Fruit fly (Drosophila melanogaster) whole organism, prepupa: ENCODE results near the gene CG13607.
A peak's percentile ranks its signal among the peaks of the same experiment; 100 is the strongest.

Experiments used
- CG15336 ChIP-seq: fragments of 200-800 bp; sonication (Bioruptor generic); IDR thresholded peaks from 2 replicates; pipeline ENCODE4 v1.3.6; 2022; ENCODE audit warnings: missing biosample characterization, missing genetic modification characterization
- CG1621 ChIP-seq: fragments of 200-800 bp; sonication (Bioruptor generic); optimal IDR thresholded peaks from 3 replicates; lab custom pipeline; 2018; ENCODE audit warnings: missing biosample characterization, mild to moderate bottlenecking, missing genetic modification characterization
- CG6854 ChIP-seq: fragments of 200-800 bp; sonication (Bioruptor generic); optimal IDR thresholded peaks from 2 replicates; lab custom pipeline; 2017; ENCODE audit warnings: missing biosample characterization, mild to moderate bottlenecking, missing genetic modification characterization
- achi ChIP-seq: fragments of 200-800 bp; sonication (Bioruptor generic); optimal IDR thresholded peaks from 3 replicates; lab custom pipeline; 2016; ENCODE audit warnings: missing biosample characterization, missing genetic modification characterization
- cyc ChIP-seq: fragments of 200-800 bp; sonication (Bioruptor generic); optimal IDR thresholded peaks from 3 replicates; lab custom pipeline; 2016; ENCODE audit warnings: missing biosample characterization, missing genetic modification characterization
- ss ChIP-seq, 2 experiments: fragments of 200-800 bp; sonication (Bioruptor generic); optimal IDR thresholded peaks; 2 replicates in 1 of 2; 3 replicates in 1 of 2; lab custom pipeline; 2017 to 2018; ENCODE audit warnings: mild to moderate bottlenecking in 2 of 2, missing biosample characterization in 2 of 2, missing genetic modification characterization in 2 of 2, moderate library complexity in 1 of 2
- topi ChIP-seq: fragments of 200-800 bp; sonication (Bioruptor generic); optimal IDR thresholded peaks from 3 replicates; lab custom pipeline; 2016; ENCODE audit warnings: missing biosample characterization, missing genetic modification characterization

- TF ChIP-seq CG1621 (tag; lab: Kevin White, UChicago), result no peak
- TF ChIP-seq topi, result no peak
- peak; percentile 34 for TF ChIP-seq CG6854 (GFP tag; lab: Kevin White, UChicago)
- TF ChIP-seq ss (GFP tag; optimal IDR thresholded peaks at IDR 0.05; lab: Kevin White, UChicago), result no peak
- no peak for TF ChIP-seq CG15336 (GFP tag; lab: Robert Waterston, UW)
- no peak for TF ChIP-seq achi (GFP tag; lab: Kevin White, UChicago)
- no peak for TF ChIP-seq cyc (GFP tag; lab: Kevin White, UChicago)
Measured at dm6 chr3R:24134580-24134979, 18.5 kb upstream of the CG13607 start, which contains the start of gene Sec10.
